Fruit fly (Drosophila melanogaster) whole organism, embryonic: ENCODE data around the gene CG42819.

Experiments used
- Awh ChIP-seq: fragments of 200-800 bp; sonication (Bioruptor generic); IDR thresholded peaks from 2 replicates; pipeline ENCODE4, ENCODE4 v1.3.6; 2022; ENCODE audit warnings: missing biosample characterization, missing genetic modification characterization
- B-H2 ChIP-seq: fragments of 200-800 bp; sonication (Bioruptor generic); optimal IDR thresholded peaks from 2 replicates; lab custom pipeline; 2018; ENCODE audit warnings: missing biosample characterization, mild to moderate bottlenecking, missing genetic modification characterization
- CG10274 ChIP-seq: fragments of 200-800 bp; sonication (Bioruptor generic); optimal IDR thresholded peaks from 3 replicates; lab custom pipeline; 2017; ENCODE audit warnings: missing biosample characterization, mild to moderate bottlenecking, missing genetic modification characterization
- CG12236 ChIP-seq: fragments of 200-800 bp; sonication (Bioruptor generic); optimal IDR thresholded peaks from 2 replicates; lab custom pipeline; 2016; ENCODE audit warnings: missing biosample characterization, missing genetic modification characterization
- CG17361 ChIP-seq: fragments of 200-800 bp; sonication (Bioruptor generic); IDR thresholded peaks from 3 replicates; pipeline ENCODE4 v1.3.6; 2022; ENCODE audit warnings: missing biosample characterization, missing genetic modification characterization
- CG18262 ChIP-seq: fragments of 200-800 bp; optimal IDR thresholded peaks from 3 replicates; lab custom pipeline; 2019; ENCODE audit warnings: missing biosample characterization, mild to moderate bottlenecking, missing genetic modification characterization, moderate library complexity
- CG18599 ChIP-seq: fragments of 200-800 bp; sonication (Bioruptor generic); optimal IDR thresholded peaks from 3 replicates; lab custom pipeline; 2017; ENCODE audit warnings: missing biosample characterization, missing genetic modification characterization, mild to moderate bottlenecking, moderate library complexity, missing genetic modification reagents
- CG30020 ChIP-seq: fragments of 200-800 bp; optimal IDR thresholded peaks from 2 replicates; lab custom pipeline; 2019; ENCODE audit warnings: missing biosample characterization, mild to moderate bottlenecking, missing genetic modification characterization, moderate library complexity
- CG3407 ChIP-seq: fragments of 200-800 bp; sonication (Bioruptor generic); optimal IDR thresholded peaks from 2 replicates; lab custom pipeline; 2018; ENCODE audit warnings: missing biosample characterization, mild to moderate bottlenecking, missing genetic modification characterization
- CG4328 ChIP-seq: fragments of 200-800 bp; sonication (Bioruptor generic); optimal IDR thresholded peaks from 3 replicates; lab custom pipeline; 2017; ENCODE audit warnings: missing biosample characterization, missing genetic modification reagents, missing genetic modification characterization
- CG43689 ChIP-seq: fragments of 200-800 bp; sonication (Bioruptor generic); IDR thresholded peaks from 2 replicates; pipeline ENCODE4 v1.3.6; 2022; ENCODE audit warnings: missing biosample characterization, missing genetic modification characterization
- CG5245 ChIP-seq: fragments of 200-800 bp; sonication (Bioruptor generic); optimal IDR thresholded peaks from 3 replicates; lab custom pipeline; 2016; ENCODE audit warnings: missing biosample characterization, missing genetic modification characterization
- CG6683 ChIP-seq: fragments of 200-800 bp; sonication (Bioruptor generic); optimal IDR thresholded peaks from 2 replicates; lab custom pipeline; 2017; ENCODE audit warnings: missing biosample characterization, mild to moderate bottlenecking, missing genetic modification characterization, missing genetic modification reagents
- CG7963 ChIP-seq: fragments of 200-800 bp; sonication (Bioruptor generic); IDR thresholded peaks from 3 replicates; pipeline ENCODE4 v1.3.6; 2022; ENCODE audit warnings: missing biosample characterization, missing genetic modification characterization; ENCODE audit not compliant: partially characterized antibody
- CG8388 ChIP-seq: fragments of 200-800 bp; sonication (Bioruptor generic); optimal IDR thresholded peaks from 2 replicates; lab custom pipeline; 2019; ENCODE audit warnings: missing biosample characterization, mild to moderate bottlenecking, missing genetic modification characterization, moderate library complexity
- CG8924 ChIP-seq: fragments of 200-800 bp; optimal IDR thresholded peaks from 3 replicates; lab custom pipeline; 2019; ENCODE audit warnings: missing biosample characterization, mild to moderate bottlenecking, missing genetic modification characterization, moderate library complexity
- CG9437 ChIP-seq: fragments of 200-800 bp; sonication (Bioruptor generic); optimal IDR thresholded peaks from 2 replicates; lab custom pipeline; 2018; ENCODE audit warnings: missing biosample characterization, mild to moderate bottlenecking, missing genetic modification characterization
- D19B ChIP-seq: fragments of 200-800 bp; sonication (Bioruptor generic); optimal IDR thresholded peaks from 2 replicates; lab custom pipeline; 2017; ENCODE audit warnings: missing biosample characterization, mild to moderate bottlenecking, missing genetic modification characterization
- Dad ChIP-seq: fragments of 200-800 bp; sonication (Bioruptor generic); optimal IDR thresholded peaks from 3 replicates; lab custom pipeline; 2016; ENCODE audit warnings: missing biosample characterization, missing genetic modification characterization
- Fer3 ChIP-seq: fragments of 200-800 bp; sonication (Bioruptor generic); optimal IDR thresholded peaks from 2 replicates; lab custom pipeline; 2018; ENCODE audit warnings: missing biosample characterization, mild to moderate bottlenecking, missing genetic modification characterization, moderate library complexity
- HHEX ChIP-seq: fragments of 200-800 bp; sonication (Bioruptor generic); optimal IDR thresholded peaks from 3 replicates; lab custom pipeline; 2017; ENCODE audit warnings: missing biosample characterization, mild to moderate bottlenecking, missing genetic modification characterization, missing genetic modification reagents
- Hr3 ChIP-seq: fragments of 200-800 bp; sonication (Bioruptor generic); optimal IDR thresholded peaks from 3 replicates; lab custom pipeline; 2016; ENCODE audit warnings: missing biosample characterization, missing genetic modification characterization
- Hr39 ChIP-seq: fragments of >200 bp; optimal IDR thresholded peaks from 2 replicates; lab custom pipeline; 2017
- Hr51 ChIP-seq, 2 experiments: fragments of 200-800 bp; sonication (Bioruptor generic); optimal IDR thresholded peaks; 2 replicates in 1 of 2; 3 replicates in 1 of 2; lab custom pipeline; 2016 to 2018; ENCODE audit warnings: missing biosample characterization in 2 of 2, missing genetic modification characterization in 2 of 2, mild to moderate bottlenecking in 1 of 2, moderate library complexity in 1 of 2
- MBD-R2 ChIP-seq: fragments of 200-800 bp; sonication (Bioruptor generic); IDR thresholded peaks from 2 replicates; pipeline ENCODE4 v1.3.6; 2022; ENCODE audit warnings: missing biosample characterization, missing genetic modification characterization
- Mad ChIP-seq: fragments of 200-800 bp; sonication (Bioruptor generic); optimal IDR thresholded peaks from 2 replicates; lab custom pipeline; 2016; ENCODE audit warnings: missing biosample characterization, missing genetic modification characterization
- Neu2 ChIP-seq: fragments of 200-800 bp; sonication (Bioruptor generic); optimal IDR thresholded peaks from 3 replicates; lab custom pipeline; 2016; ENCODE audit warnings: missing biosample characterization, missing genetic modification characterization, borderline replicate concordance
- Nf-YC ChIP-seq: fragments of 200-800 bp; optimal IDR thresholded peaks from 3 replicates; lab custom pipeline; 2019; ENCODE audit warnings: missing biosample characterization, mild to moderate bottlenecking, missing genetic modification characterization, moderate library complexity
- NfI ChIP-seq: fragments of 200-800 bp; sonication (Bioruptor generic); optimal IDR thresholded peaks from 3 replicates; lab custom pipeline; 2018; ENCODE audit warnings: missing biosample characterization, mild to moderate bottlenecking, missing genetic modification characterization, moderate library complexity
- Optix ChIP-seq: fragments of 200-800 bp; sonication (Bioruptor generic); IDR thresholded peaks from 3 replicates; pipeline ENCODE4 v1.3.6; 2022; ENCODE audit warnings: missing biosample characterization, missing genetic modification characterization
- Pdp1 ChIP-seq, 2 experiments: fragments of 200-800 bp; sonication (Bioruptor generic); optimal IDR thresholded peaks; 3 replicates each; lab custom pipeline; 2016; ENCODE audit warnings: missing biosample characterization in 2 of 2, missing genetic modification characterization in 2 of 2, mild to moderate bottlenecking in 1 of 2, moderate library complexity in 1 of 2
- Sox102F ChIP-seq: fragments of 200-800 bp; sonication (Bioruptor generic); optimal IDR thresholded peaks from 2 replicates; lab custom pipeline; 2018; ENCODE audit warnings: missing biosample characterization, mild to moderate bottlenecking, missing genetic modification characterization, moderate library complexity
- Taf1 ChIP-seq: fragments of 200-800 bp; sonication (Bioruptor generic); IDR thresholded peaks from 2 replicates; pipeline ENCODE4 v1.3.6; 2022; ENCODE audit warnings: missing biosample characterization, missing genetic modification characterization
- chif ChIP-seq, 2 experiments: fragments of 200-800 bp; sonication (Bioruptor generic); optimal IDR thresholded peaks; 3 replicates each; lab custom pipeline; 2016; ENCODE audit warnings: missing biosample characterization in 2 of 2, missing genetic modification characterization in 2 of 2
- crc ChIP-seq: fragments of 200-800 bp; sonication (Bioruptor generic); optimal IDR thresholded peaks from 2 replicates; lab custom pipeline; 2016; ENCODE audit warnings: missing biosample characterization, missing genetic modification characterization
- crp ChIP-seq, 2 experiments: fragments of 200-800 bp; sonication (Bioruptor generic); optimal IDR thresholded peaks; 2 replicates in 1 of 2; 3 replicates in 1 of 2; lab custom pipeline; 2017; ENCODE audit warnings: missing biosample characterization in 2 of 2, missing genetic modification characterization in 2 of 2, mild to moderate bottlenecking in 1 of 2, moderate library complexity in 1 of 2
- en ChIP-seq: fragments of 200-800 bp; sonication (Bioruptor generic); optimal IDR thresholded peaks from 2 replicates; lab custom pipeline; 2016; ENCODE audit warnings: missing biosample characterization, missing genetic modification characterization
- eyg ChIP-seq: fragments of 200-800 bp; sonication (Bioruptor generic); optimal IDR thresholded peaks from 3 replicates; lab custom pipeline; 2016; ENCODE audit warnings: missing biosample characterization, missing genetic modification characterization
- ftz-f1 ChIP-seq: fragments of 200-800 bp; sonication (Bioruptor generic); optimal IDR thresholded peaks from 2 replicates; lab custom pipeline; 2016; ENCODE audit warnings: missing biosample characterization, missing genetic modification characterization
- her ChIP-seq: fragments of 200-800 bp; sonication (Bioruptor generic); optimal IDR thresholded peaks from 2 replicates; lab custom pipeline; 2016; ENCODE audit warnings: missing biosample characterization, missing genetic modification characterization
- kay ChIP-seq: fragments of 200-800 bp; sonication (Bioruptor generic); optimal IDR thresholded peaks from 2 replicates; lab custom pipeline; 2016; ENCODE audit warnings: missing biosample characterization, missing genetic modification characterization
- lbe ChIP-seq: fragments of 200-800 bp; sonication (Bioruptor generic); optimal IDR thresholded peaks from 2 replicates; lab custom pipeline; 2016; ENCODE audit warnings: missing biosample characterization, mild to moderate bottlenecking, missing genetic modification characterization
- nerfin-1 ChIP-seq: fragments of 200-800 bp; sonication (Bioruptor generic); optimal IDR thresholded peaks from 3 replicates; lab custom pipeline; 2019; ENCODE audit warnings: missing biosample characterization, mild to moderate bottlenecking, missing genetic modification characterization, moderate library complexity
- nom ChIP-seq: fragments of 200-800 bp; sonication (Bioruptor generic); optimal IDR thresholded peaks from 2 replicates; lab custom pipeline; 2017; ENCODE audit warnings: missing biosample characterization, missing genetic modification characterization, mild to moderate bottlenecking, moderate library complexity, missing genetic modification reagents
- otp ChIP-seq: fragments of 200-800 bp; sonication (Bioruptor generic); IDR thresholded peaks from 3 replicates; pipeline ENCODE4, ENCODE4 v1.3.6; 2022; ENCODE audit warnings: missing biosample characterization, missing genetic modification characterization
- phol ChIP-seq: fragments of 200-800 bp; sonication (Bioruptor generic); optimal IDR thresholded peaks from 3 replicates; lab custom pipeline; 2018; ENCODE audit warnings: missing biosample characterization, mild to moderate bottlenecking, missing genetic modification characterization, moderate library complexity
- psq ChIP-seq: fragments of 200-800 bp; sonication (Bioruptor generic); optimal IDR thresholded peaks from 2 replicates; lab custom pipeline; 2017; ENCODE audit warnings: missing biosample characterization, missing genetic modification characterization
- shn ChIP-seq: fragments of 200-800 bp; sonication (Bioruptor generic); optimal IDR thresholded peaks from 3 replicates; lab custom pipeline; 2016; ENCODE audit warnings: missing biosample characterization, missing genetic modification characterization
- sna ChIP-seq: fragments of 200-800 bp; sonication (Bioruptor generic); IDR thresholded peaks from 2 replicates; pipeline ENCODE4 v1.3.6; 2022; ENCODE audit warnings: missing biosample characterization, missing genetic modification characterization; ENCODE audit not compliant: partially characterized antibody
- wek ChIP-seq: fragments of 200-800 bp; sonication (Bioruptor generic); optimal IDR thresholded peaks from 3 replicates; lab custom pipeline; 2018; ENCODE audit warnings: missing biosample characterization, mild to moderate bottlenecking, missing genetic modification characterization, moderate library complexity

CG42819 gene

dm6 chr2L:8371354-8371937, 17.7 kb downstream of the CG42819 start:
- TF ChIP-seq D19B (GFP tag; lab: Kevin White, UChicago) (no peak), CG10274 (no peak), CG5245 (no peak), CG8388 (GFP tag; lab: Kevin White, UChicago) (peak; percentile 4), Neu2 (GFP tag; lab: Kevin White, UChicago) (no peak), MBD-R2 (no peak), Optix (GFP tag; lab: Robert Waterston, UW) (no peak), CG9437 (GFP tag; lab: Kevin White, UChicago) (peak; percentile 27), Taf1 (GFP tag; lab: Robert Waterston, UW) (no peak), CG30020 (tag; lab: Kevin White, UChicago) (no peak), Sox102F (GFP tag; lab: Kevin White, UChicago) (peak; percentile 23), CG6683 (GFP tag; lab: Kevin White, UChicago) (no peak), crp (GFP tag; optimal IDR thresholded peaks at IDR 0.05; lab: Kevin White, UChicago) (no peak), B-H2 (GFP tag; lab: Kevin White, UChicago) (no peak), CG7963 (no peak), CG18599 (GFP tag; lab: Kevin White, UChicago) (peak; percentile 6), en (GFP tag; lab: Kevin White, UChicago) (no peak), sna (GFP tag; lab: Robert Waterston, UW) (no peak), lbe (GFP tag; lab: Kevin White, UChicago) (no peak), ftz-f1 (no peak), otp (GFP tag; lab: Robert Waterston, UW) (no peak), nom (GFP tag; lab: Kevin White, UChicago) (no peak), CG17361 (peak; percentile 56; the same call in 1 of the 3 replicates), CG3407 (no peak), CG8924 (tag; lab: Kevin White, UChicago) (peak; percentile 38), Pdp1 (GFP tag; optimal IDR thresholded peaks at IDR 0.05; lab: Kevin White, UChicago) (no peak), eyg (GFP tag; lab: Kevin White, UChicago) (no peak), crc (GFP tag; lab: Kevin White, UChicago) (no peak), shn (no peak), Nf-YC (tag; lab: Kevin White, UChicago) (no peak), Hr3 (no peak), wek (GFP tag; lab: Kevin White, UChicago) (no peak), Fer3 (tag; lab: Kevin White, UChicago) (no peak), Dad (GFP tag; lab: Kevin White, UChicago) (no peak), NfI (GFP tag; lab: Kevin White, UChicago) (no peak), chif (GFP tag; optimal IDR thresholded peaks at IDR 0.05; lab: Kevin White, UChicago) (no peak), CG43689 (GFP tag; lab: Robert Waterston, UW) (no peak), psq (GFP tag; lab: Kevin White, UChicago) (no peak), phol (peak; percentile 23), Hr51 (GFP tag; optimal IDR thresholded peaks at IDR 0.05; lab: Kevin White, UChicago) (peak in 1 of 2 experiments; percentile 52), nerfin-1 (tag; lab: Kevin White, UChicago) (peak; percentile 0), Hr39 (lab: Kevin White, UChicago) (no peak), CG18262 (tag; lab: Kevin White, UChicago) (peak; percentile 18), CG12236 (GFP tag; lab: Kevin White, UChicago) (no peak), Awh (GFP tag; lab: Robert Waterston, UW) (no peak), Mad (GFP tag; lab: Kevin White, UChicago) (no peak), CG4328 (GFP tag; lab: Kevin White, UChicago) (no peak), HHEX (GFP tag; lab: Kevin White, UChicago) (peak; percentile 19), her (GFP tag; lab: Kevin White, UChicago) (no peak), kay (GFP tag; lab: Kevin White, UChicago) (no peak)
